Fruit fly (Drosophila melanogaster) whole organism, embryonic: ENCODE measurements around the gene Pat1.

Experiments used
- Ada2b ChIP-seq: fragments of 200-800 bp; sonication (Bioruptor generic); IDR thresholded peaks from 2 replicates; pipeline ENCODE4 v1.3.6; 2022; ENCODE audit warnings: missing biosample characterization, missing genetic modification characterization
- Atf6 ChIP-seq: fragments of 200-800 bp; sonication (Bioruptor generic); IDR thresholded peaks from 2 replicates; pipeline ENCODE4 v1.3.6; 2022; ENCODE audit warnings: missing biosample characterization, missing genetic modification characterization
- CG10321 ChIP-seq: fragments of 200-800 bp; sonication (Bioruptor generic); IDR thresholded peaks from 2 replicates; pipeline ENCODE4 v1.3.6; 2022; ENCODE audit warnings: missing biosample characterization, missing genetic modification characterization
- CG10565 ChIP-seq: fragments of 200-800 bp; sonication (Bioruptor generic); optimal IDR thresholded peaks from 3 replicates; lab custom pipeline; 2016; ENCODE audit warnings: missing biosample characterization, mild to moderate bottlenecking, missing genetic modification characterization
- CG11093 ChIP-seq: fragments of 200-800 bp; sonication (Bioruptor generic); IDR thresholded peaks from 3 replicates; pipeline ENCODE4 v1.3.6; 2022; ENCODE audit warnings: missing biosample characterization, missing genetic modification characterization
- CG13424 ChIP-seq: fragments of 200-800 bp; sonication (Bioruptor generic); optimal IDR thresholded peaks from 2 replicates; lab custom pipeline; 2019; ENCODE audit warnings: missing biosample characterization, mild to moderate bottlenecking, missing genetic modification characterization, moderate library complexity
- CG14050 ChIP-seq: fragments of 200-800 bp; sonication (Bioruptor generic); IDR thresholded peaks from 3 replicates; pipeline ENCODE4 v1.3.6; 2022; ENCODE audit warnings: missing biosample characterization, missing genetic modification characterization
- CG15514 ChIP-seq: fragments of 200-800 bp; sonication (Bioruptor generic); optimal IDR thresholded peaks from 3 replicates; lab custom pipeline; 2017; ENCODE audit warnings: missing biosample characterization, missing genetic modification characterization, mild to moderate bottlenecking, moderate library complexity, missing genetic modification reagents
- CG16813 ChIP-seq: fragments of 200-800 bp; sonication (Bioruptor generic); IDR thresholded peaks from 3 replicates; pipeline ENCODE4 v1.3.6; 2022; ENCODE audit warnings: missing biosample characterization, missing genetic modification characterization; ENCODE audit not compliant: partially characterized antibody
- CG17359 ChIP-seq: fragments of 200-800 bp; sonication (Bioruptor generic); optimal IDR thresholded peaks from 3 replicates; lab custom pipeline; 2018; ENCODE audit warnings: missing biosample characterization, mild to moderate bottlenecking, missing genetic modification characterization, moderate library complexity
- CG18599 ChIP-seq: fragments of 200-800 bp; sonication (Bioruptor generic); optimal IDR thresholded peaks from 3 replicates; lab custom pipeline; 2017; ENCODE audit warnings: missing biosample characterization, missing genetic modification characterization, mild to moderate bottlenecking, moderate library complexity, missing genetic modification reagents
- CG18619 ChIP-seq: fragments of 200-800 bp; sonication (Bioruptor generic); optimal IDR thresholded peaks from 3 replicates; lab custom pipeline; 2017; ENCODE audit warnings: missing biosample characterization, mild to moderate bottlenecking, missing genetic modification characterization
- CG2202 ChIP-seq: fragments of 200-800 bp; sonication (Bioruptor generic); optimal IDR thresholded peaks from 2 replicates; lab custom pipeline; 2018; ENCODE audit warnings: missing biosample characterization, mild to moderate bottlenecking, missing genetic modification characterization
- CG3163 ChIP-seq: fragments of 200-800 bp; sonication (Bioruptor generic); optimal IDR thresholded peaks from 3 replicates; lab custom pipeline; 2016; ENCODE audit warnings: missing biosample characterization, missing genetic modification characterization
- CG4360 ChIP-seq: fragments of 200-800 bp; sonication (Bioruptor generic); IDR thresholded peaks from 2 replicates; pipeline ENCODE4 v1.3.6; 2022; ENCODE audit warnings: missing biosample characterization, missing genetic modification characterization
- CG4424 ChIP-seq: fragments of 200-800 bp; sonication (Bioruptor generic); optimal IDR thresholded peaks from 3 replicates; lab custom pipeline; 2016; ENCODE audit warnings: missing biosample characterization, missing genetic modification characterization
- CG5180 ChIP-seq: fragments of 200-800 bp; sonication (Bioruptor generic); optimal IDR thresholded peaks from 3 replicates; lab custom pipeline; 2017; ENCODE audit warnings: missing biosample characterization, missing genetic modification characterization, mild to moderate bottlenecking, moderate library complexity, missing genetic modification reagents
- CG6854 ChIP-seq: fragments of 200-800 bp; sonication (Bioruptor generic); optimal IDR thresholded peaks from 3 replicates; lab custom pipeline; 2017; ENCODE audit warnings: missing biosample characterization, mild to moderate bottlenecking, missing genetic modification characterization
- CG7928 ChIP-seq: fragments of 200-800 bp; sonication (Bioruptor generic); optimal IDR thresholded peaks from 2 replicates; lab custom pipeline; 2017; ENCODE audit warnings: missing biosample characterization, mild to moderate bottlenecking, missing genetic modification characterization
- CG9215 ChIP-seq: fragments of 200-800 bp; sonication (Bioruptor generic); IDR thresholded peaks from 2 replicates; pipeline ENCODE4 v1.3.6; 2022; ENCODE audit warnings: missing biosample characterization, missing genetic modification characterization
- CkIIα-i1 ChIP-seq: fragments of 200-800 bp; sonication (Bioruptor generic); IDR thresholded peaks from 2 replicates; pipeline ENCODE4 v1.3.6; 2022; ENCODE audit warnings: missing biosample characterization, missing genetic modification characterization
- Deaf1 ChIP-seq: fragments of 200-800 bp; optimal IDR thresholded peaks from 3 replicates; lab custom pipeline; 2019; ENCODE audit warnings: missing biosample characterization, mild to moderate bottlenecking, missing genetic modification characterization, moderate library complexity
- Dip2 ChIP-seq: fragments of 200-800 bp; sonication (Bioruptor generic); IDR thresholded peaks from 2 replicates; pipeline ENCODE4 v1.3.6; 2022; ENCODE audit warnings: missing biosample characterization, missing genetic modification characterization
- Ets65A ChIP-seq: fragments of 200-800 bp; sonication (Bioruptor generic); peaks from one replicate; lab custom pipeline; 2016; ENCODE audit warnings: missing biosample characterization, missing genetic modification characterization
- GATAe ChIP-seq: fragments of 200-800 bp; sonication (Bioruptor generic); conservative IDR thresholded peaks from 2 replicates; pipeline ENCODE4 v1.3.6; 2022; ENCODE audit warnings: missing biosample characterization, missing genetic modification characterization
- Hr51 ChIP-seq, 2 experiments: fragments of 200-800 bp; sonication (Bioruptor generic); optimal IDR thresholded peaks; 2 replicates in 1 of 2; 3 replicates in 1 of 2; lab custom pipeline; 2016 to 2018; ENCODE audit warnings: missing biosample characterization in 2 of 2, missing genetic modification characterization in 2 of 2, mild to moderate bottlenecking in 1 of 2, moderate library complexity in 1 of 2
- MESR4 ChIP-seq: fragments of 200-800 bp; sonication (Bioruptor generic); optimal IDR thresholded peaks from 2 replicates; lab custom pipeline; 2018; ENCODE audit warnings: missing biosample characterization, mild to moderate bottlenecking, missing genetic modification characterization, moderate library complexity
- Sry-β ChIP-seq: fragments of 200-800 bp; sonication (Bioruptor generic); optimal IDR thresholded peaks from 2 replicates; lab custom pipeline; 2018; ENCODE audit warnings: missing biosample characterization, mild to moderate bottlenecking, missing genetic modification characterization, moderate library complexity
- bsh ChIP-seq, 2 experiments: fragments of 200-800 bp; sonication (Bioruptor generic); optimal IDR thresholded peaks; 2 replicates each; lab custom pipeline; 2017 to 2018; ENCODE audit warnings: mild to moderate bottlenecking in 2 of 2, missing biosample characterization in 2 of 2, missing genetic modification characterization in 2 of 2, moderate library complexity in 1 of 2
- btn ChIP-seq: fragments of 200-800 bp; sonication (Bioruptor generic); optimal IDR thresholded peaks from 2 replicates; lab custom pipeline; 2016; ENCODE audit warnings: missing biosample characterization, missing genetic modification characterization
- chn ChIP-seq: fragments of 200-800 bp; sonication (Bioruptor generic); optimal IDR thresholded peaks from 2 replicates; lab custom pipeline; 2016; ENCODE audit warnings: missing biosample characterization, missing genetic modification characterization
- crp ChIP-seq, 2 experiments: fragments of 200-800 bp; sonication (Bioruptor generic); optimal IDR thresholded peaks; 2 replicates in 1 of 2; 3 replicates in 1 of 2; lab custom pipeline; 2017; ENCODE audit warnings: missing biosample characterization in 2 of 2, missing genetic modification characterization in 2 of 2, mild to moderate bottlenecking in 1 of 2, moderate library complexity in 1 of 2
- eyg ChIP-seq: fragments of 200-800 bp; sonication (Bioruptor generic); optimal IDR thresholded peaks from 3 replicates; lab custom pipeline; 2016; ENCODE audit warnings: missing biosample characterization, missing genetic modification characterization
- ftz-f1 ChIP-seq: fragments of 200-800 bp; sonication (Bioruptor generic); optimal IDR thresholded peaks from 2 replicates; lab custom pipeline; 2016; ENCODE audit warnings: missing biosample characterization, missing genetic modification characterization
- inv ChIP-seq: fragments of 200-800 bp; sonication (Bioruptor generic); IDR thresholded peaks from 2 replicates; pipeline ENCODE4 v1.3.6; 2022; ENCODE audit warnings: missing biosample characterization, missing genetic modification characterization; ENCODE audit not compliant: partially characterized antibody
- lab ChIP-seq: fragments of 200-800 bp; sonication (Bioruptor generic); optimal IDR thresholded peaks from 3 replicates; lab custom pipeline; 2017; ENCODE audit warnings: missing biosample characterization, missing genetic modification characterization, mild to moderate bottlenecking, moderate library complexity, missing genetic modification reagents
- lmd ChIP-seq: fragments of 200-800 bp; sonication (Bioruptor generic); IDR thresholded peaks from 2 replicates; pipeline ENCODE4 v1.3.6; 2022; ENCODE audit warnings: missing biosample characterization, missing genetic modification characterization
- mld ChIP-seq: fragments of 200-800 bp; sonication (Bioruptor generic); IDR thresholded peaks from 3 replicates; pipeline ENCODE4 v1.3.6; 2022; ENCODE audit warnings: missing biosample characterization, missing genetic modification characterization; ENCODE audit not compliant: partially characterized antibody
- nau ChIP-seq: fragments of 200-800 bp; sonication (Bioruptor generic); optimal IDR thresholded peaks from 3 replicates; lab custom pipeline; 2017; ENCODE audit warnings: missing biosample characterization, mild to moderate bottlenecking, missing genetic modification characterization, missing genetic modification reagents
- peb ChIP-seq: fragments of 200-800 bp; sonication (Bioruptor generic); IDR thresholded peaks from 2 replicates; pipeline ENCODE4 v1.3.6; 2022; ENCODE audit warnings: missing biosample characterization, missing genetic modification characterization
- pros ChIP-seq: fragments of 200-800 bp; sonication (Bioruptor generic); optimal IDR thresholded peaks from 3 replicates; lab custom pipeline; 2019; ENCODE audit warnings: missing biosample characterization, mild to moderate bottlenecking, missing genetic modification characterization, moderate library complexity
- repo ChIP-seq: fragments of 200-800 bp; sonication (Bioruptor generic); optimal IDR thresholded peaks from 2 replicates; lab custom pipeline; 2016; ENCODE audit warnings: missing biosample characterization, missing genetic modification characterization
- sc ChIP-seq, 3 experiments: fragments of >200 bp in 2 of 3; fragments of 200-800 bp in 1 of 3; sonication (Bioruptor generic) in 1 of 3; optimal IDR thresholded peaks; 2 replicates in 2 of 3; 3 replicates in 1 of 3; lab custom pipeline; 2017; ENCODE audit warnings: mild to moderate bottlenecking in 1 of 3, missing biosample characterization in 1 of 3, missing genetic modification characterization in 1 of 3, missing genetic modification reagents in 1 of 3
- sob ChIP-seq: fragments of 200-800 bp; sonication (Bioruptor generic); IDR thresholded peaks from 2 replicates; pipeline ENCODE4 v1.3.6; 2022; ENCODE audit warnings: missing biosample characterization, missing genetic modification characterization
- tna ChIP-seq: fragments of 200-800 bp; sonication (Bioruptor generic); IDR thresholded peaks from 2 replicates; pipeline ENCODE4 v1.3.6; 2022; ENCODE audit warnings: missing biosample characterization, missing genetic modification characterization; ENCODE audit not compliant: partially characterized antibody
- tup ChIP-seq: fragments of 200-800 bp; sonication (Bioruptor generic); optimal IDR thresholded peaks from 2 replicates; lab custom pipeline; 2016; ENCODE audit warnings: missing biosample characterization, mild to moderate bottlenecking, missing genetic modification characterization, moderate library complexity
- wor ChIP-seq: fragments of 200-800 bp; sonication (Bioruptor generic); IDR thresholded peaks from 2 replicates; pipeline ENCODE4 v1.3.6; 2022; ENCODE audit warnings: missing biosample characterization, missing genetic modification characterization
- yki ChIP-seq: fragments of >200 bp; optimal IDR thresholded peaks from 3 replicates; lab custom pipeline; 2018

Pat1 gene

DNA sequence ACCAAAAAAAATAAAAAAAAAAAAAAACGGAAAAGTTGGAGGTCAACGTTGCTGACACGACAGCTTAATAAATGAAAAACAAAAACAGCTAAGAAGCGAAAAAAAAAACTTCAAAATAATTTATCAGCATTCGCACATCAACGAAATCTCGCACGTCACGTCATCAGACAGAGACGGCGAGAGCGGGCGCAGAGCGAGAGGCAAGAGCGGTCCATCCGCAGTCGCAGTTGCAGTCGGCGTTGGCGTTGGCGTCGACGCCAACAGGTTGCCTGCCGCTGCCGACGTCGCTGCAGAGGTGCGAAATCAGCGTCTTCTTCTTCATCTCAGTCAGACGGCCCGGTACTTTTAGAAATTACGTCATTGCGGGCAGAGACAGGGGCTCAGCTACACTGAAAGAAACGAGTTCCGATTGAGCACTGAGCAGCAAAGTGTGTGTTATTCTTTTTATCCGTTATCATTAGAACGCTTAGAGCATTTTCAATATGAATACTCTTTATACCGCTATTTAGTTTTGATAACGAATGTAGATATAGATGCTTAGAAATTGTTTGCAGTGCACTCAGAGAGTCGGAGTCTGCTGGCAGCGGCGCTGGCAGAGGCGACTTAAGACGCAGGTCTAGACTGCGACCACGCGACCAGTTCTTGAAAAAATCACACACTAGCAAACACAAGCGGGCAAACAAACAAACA is 41.0 kb upstream of the Pat1 start (continued):
- peak; percentile 52 for TF ChIP-seq Sry-β (GFP tag; lab: Kevin White, UChicago)
- peak; percentile 91 for TF ChIP-seq CG11093 (GFP tag; lab: Robert Waterston, UW)
- TF ChIP-seq CG15514 (GFP tag; lab: Kevin White, UChicago) = peak; percentile 91
- TF ChIP-seq CG13424 (tag; lab: Kevin White, UChicago) = peak; percentile 93
- peak; percentile 97 for TF ChIP-seq sob (GFP tag; lab: Robert Waterston, UW)
- no peak for TF ChIP-seq CG16813 (GFP tag; lab: Robert Waterston, UW)
- peak; percentile 88 for TF ChIP-seq peb (GFP tag; lab: Robert Waterston, UW)
- peak; percentile 91 for TF ChIP-seq chn (GFP tag; lab: Kevin White, UChicago)
- peak; percentile 79 for TF ChIP-seq GATAe (GFP tag; lab: Robert Waterston, UW)
- peak; percentile 68; the same call in 1 of the 2 replicates for TF ChIP-seq Dip2 (GFP tag; lab: Robert Waterston, UW)
- TF ChIP-seq tup (GFP tag; lab: Kevin White, UChicago) = peak; percentile 91
- peak; percentile 93 for TF ChIP-seq CG9215
- TF ChIP-seq Deaf1 (tag; lab: Kevin White, UChicago) = peak; percentile 77
- peak; percentile 82 for TF ChIP-seq CG3163 (GFP tag; lab: Kevin White, UChicago)
- TF ChIP-seq CG6854 (GFP tag; lab: Kevin White, UChicago) = peak; percentile 94
- peak; percentile 97 for TF ChIP-seq repo
- peak; percentile 85 for TF ChIP-seq eyg
- TF ChIP-seq inv (GFP tag; lab: Robert Waterston, UW) = no peak
- peak; percentile 97 for TF ChIP-seq Atf6 (GFP tag; lab: Robert Waterston, UW)
- no peak for TF ChIP-seq pros
- TF ChIP-seq MESR4 (GFP tag; lab: Kevin White, UChicago) = peak; percentile 54
- TF ChIP-seq CkIIα-i1 (GFP tag; lab: Robert Waterston, UW) = peak; percentile 70; the same call in 1 of the 2 replicates
- peak; percentile 96 for TF ChIP-seq lmd (GFP tag; lab: Robert Waterston, UW)
- peak in 1 of 2 experiments; percentile 36 for TF ChIP-seq crp (GFP tag; optimal IDR thresholded peaks at IDR 0.05; lab: Kevin White, UChicago)
- no peak for TF ChIP-seq sc (optimal IDR thresholded peaks at IDR 0.05; lab: Kevin White, UChicago)
- TF ChIP-seq sc (GFP tag; optimal IDR thresholded peaks at IDR 0.05; lab: Kevin White, UChicago) = peak; percentile 87
- peak; percentile 84 for TF ChIP-seq CG5180 (GFP tag; lab: Kevin White, UChicago)
- TF ChIP-seq btn (GFP tag; lab: Kevin White, UChicago) = peak; percentile 94
- peak; percentile 99 for TF ChIP-seq Ets65A
- TF ChIP-seq bsh (GFP tag; optimal IDR thresholded peaks at IDR 0.05; lab: Kevin White, UChicago) = peak; percentile 96
- peak; percentile 89 to 93 for TF ChIP-seq Hr51 (GFP tag; optimal IDR thresholded peaks at IDR 0.05; lab: Kevin White, UChicago)
- TF ChIP-seq ftz-f1 (GFP tag; lab: Kevin White, UChicago) = peak; percentile 70
- no peak for TF ChIP-seq yki
- TF ChIP-seq nau (GFP tag; lab: Kevin White, UChicago) = no peak
- peak; percentile 84 for TF ChIP-seq wor (GFP tag; lab: Robert Waterston, UW)
- peak; percentile 92 for TF ChIP-seq CG18619
- TF ChIP-seq CG10321 (GFP tag; lab: Robert Waterston, UW) = peak; percentile 63; the same call in 1 of the 2 replicates
- peak; percentile 97 for TF ChIP-seq Ada2b (GFP tag; lab: Robert Waterston, UW)
- peak; percentile 79 for TF ChIP-seq CG7928
- TF ChIP-seq lab = peak; percentile 98
- peak; percentile 95 for TF ChIP-seq CG17359 (tag; lab: Kevin White, UChicago)
- no peak for TF ChIP-seq mld (GFP tag; lab: Robert Waterston, UW)
- peak; percentile 97 for TF ChIP-seq CG4424 (GFP tag; lab: Kevin White, UChicago)
- peak; percentile 98 for TF ChIP-seq CG18599 (GFP tag; lab: Kevin White, UChicago)
- peak; percentile 92 for TF ChIP-seq CG14050 (GFP tag; lab: Robert Waterston, UW)
- peak; percentile 76 for TF ChIP-seq CG4360 (GFP tag; lab: Robert Waterston, UW)
- TF ChIP-seq CG10565 (GFP tag; lab: Kevin White, UChicago) = peak; percentile 84
- peak; percentile 82 for TF ChIP-seq CG2202 (tag; lab: Kevin White, UChicago)
- no peak for TF ChIP-seq tna (GFP tag; lab: Robert Waterston, UW)
